Fruit fly (Drosophila melanogaster): ENCODE measurements around the gene CG42393.

DNA sequence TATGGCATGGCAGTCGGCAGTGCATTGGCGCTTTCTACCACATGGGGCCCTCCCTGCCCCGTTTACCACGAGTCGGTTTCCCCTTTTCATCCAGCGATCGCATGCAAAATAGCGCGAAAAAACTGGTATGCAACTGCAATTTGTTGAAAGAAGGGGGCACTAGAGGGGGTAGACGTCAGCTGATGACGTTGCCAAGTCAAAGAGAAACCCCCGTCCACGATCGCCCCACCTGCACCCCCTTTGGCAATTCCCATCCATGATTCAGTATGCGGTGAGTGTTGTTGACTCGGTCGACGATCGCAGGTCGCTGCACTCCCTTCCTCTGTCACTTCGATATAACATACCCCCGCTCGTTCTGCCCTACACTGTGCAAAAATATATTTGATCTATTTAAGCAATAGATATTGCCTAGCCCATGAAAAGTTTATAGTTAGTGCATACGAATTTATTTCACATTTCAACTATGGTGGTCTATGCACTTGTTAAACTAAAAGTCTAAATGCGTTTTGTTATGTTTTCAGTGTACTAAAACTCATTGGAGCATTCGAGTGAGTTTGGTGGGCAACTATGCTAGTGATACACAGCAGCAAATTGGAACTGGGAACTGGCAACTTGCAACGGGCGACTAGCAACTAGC lies 33.7 kb upstream of the CG42393 start:
- TF ChIP-seq salr (GFP tag; optimal IDR thresholded peaks at IDR 0.05) (peak; percentile 96 to 98), Sox15 (GFP tag; optimal IDR thresholded peaks at IDR 0.05) (peak; percentile 79), esn (GFP tag; optimal IDR thresholded peaks at IDR 0.05) (peak; percentile 90), Ets21C (GFP tag; optimal IDR thresholded peaks at IDR 0.05) (peak; percentile 75), CG11902 (GFP tag; optimal IDR thresholded peaks at IDR 0.05) (peak; percentile 74), OdsH (GFP tag; optimal IDR thresholded peaks at IDR 0.05) (peak; percentile 96), Gug (GFP tag; IDR thresholded peaks at IDR 0.05) (peak; percentile 97), CG8319 (GFP tag; optimal IDR thresholded peaks at IDR 0.05) (peak; percentile 84), Eip78C (GFP tag) (peak; percentile 99), ss (GFP tag; optimal IDR thresholded peaks at IDR 0.05) (peak; percentile 93 to 96)

All from whole organism, prepupa.